Fruit fly (Drosophila melanogaster): ENCODE data around the gene obst-I.

obst-I gene

DNA sequence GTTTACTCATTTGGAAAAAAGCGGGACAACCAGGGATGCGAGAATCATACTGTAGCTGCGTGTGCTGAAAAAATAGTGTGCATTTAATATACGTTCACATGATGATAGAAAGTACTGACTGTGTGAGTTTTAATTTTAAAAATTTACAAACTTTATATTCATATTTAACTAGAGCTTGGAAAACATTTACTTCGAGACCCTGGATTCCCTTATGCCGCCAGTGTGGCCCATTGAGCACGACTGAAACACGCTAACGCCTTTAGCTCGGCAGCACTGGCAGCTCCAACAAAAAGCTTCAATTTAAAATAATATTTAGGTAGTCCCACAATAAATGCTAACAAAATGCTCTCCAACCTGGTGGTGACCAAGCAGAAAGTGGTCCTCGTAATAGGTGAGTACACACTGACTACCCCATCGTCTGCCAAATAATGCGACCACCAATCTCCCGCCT, 10.2 kb upstream of the obst-I start, which contains the start of the genes CG1275 and Elp5:
Gene CG1275, minus strand, starts transcription at position 12 of the 451 bp plus-strand sequence.
Gene Elp5, plus strand, starts transcription at position 45 of the 451 bp plus-strand sequence.
- TF ChIP-seq Dll (optimal IDR thresholded peaks at IDR 0.05) (no peak), usp (GFP tag; optimal IDR thresholded peaks at IDR 0.05) (no peak), CG8478 (optimal IDR thresholded peaks at IDR 0.05) (no peak), psq (optimal IDR thresholded peaks at IDR 0.05) (no peak), EcR (GFP tag; optimal IDR thresholded peaks at IDR 0.05) (no peak), pan (optimal IDR thresholded peaks at IDR 0.05) (no peak)

DNA sequence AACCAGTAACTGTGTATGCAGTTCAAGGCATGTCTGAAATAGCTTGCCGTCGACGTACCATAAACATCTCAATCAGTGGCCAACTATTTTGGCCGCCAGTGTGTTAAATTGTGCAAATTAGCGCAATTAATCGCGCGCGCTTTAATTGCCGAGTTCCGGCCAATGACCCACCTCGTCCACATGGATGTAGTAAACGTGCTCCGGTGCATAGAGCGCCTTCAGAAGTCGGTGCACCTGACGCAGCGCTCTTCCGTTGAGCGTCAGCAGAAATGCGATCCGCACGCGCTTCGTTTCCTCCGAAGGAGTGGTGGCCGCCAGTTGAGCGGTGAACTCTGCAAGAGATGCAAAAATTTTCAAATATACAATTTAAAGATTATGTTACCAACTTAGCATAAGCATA, 6.4 kb upstream of the obst-I start:
- TF ChIP-seq Dll (optimal IDR thresholded peaks at IDR 0.05), result no peak
- TF ChIP-seq psq (optimal IDR thresholded peaks at IDR 0.05), result no peak
- no peak for TF ChIP-seq pan (optimal IDR thresholded peaks at IDR 0.05)
- TF ChIP-seq usp (GFP tag; optimal IDR thresholded peaks at IDR 0.05), result no peak

dm6 chr3L:2262515-2262944, 5.1 kb upstream of the obst-I start, which contains the start of the genes oxt and CG13807:
oxt (minus strand) TSS chr3L:2262664.
CG13807 (plus strand) TSS chr3L:2262919.
- TF ChIP-seq EcR (GFP tag; optimal IDR thresholded peaks at IDR 0.05) (no peak), pan (optimal IDR thresholded peaks at IDR 0.05) (no peak), Dll (optimal IDR thresholded peaks at IDR 0.05) (no peak), psq (optimal IDR thresholded peaks at IDR 0.05) (no peak), usp (GFP tag; optimal IDR thresholded peaks at IDR 0.05) (no peak), CG8478 (optimal IDR thresholded peaks at IDR 0.05) (no peak)

DNA sequence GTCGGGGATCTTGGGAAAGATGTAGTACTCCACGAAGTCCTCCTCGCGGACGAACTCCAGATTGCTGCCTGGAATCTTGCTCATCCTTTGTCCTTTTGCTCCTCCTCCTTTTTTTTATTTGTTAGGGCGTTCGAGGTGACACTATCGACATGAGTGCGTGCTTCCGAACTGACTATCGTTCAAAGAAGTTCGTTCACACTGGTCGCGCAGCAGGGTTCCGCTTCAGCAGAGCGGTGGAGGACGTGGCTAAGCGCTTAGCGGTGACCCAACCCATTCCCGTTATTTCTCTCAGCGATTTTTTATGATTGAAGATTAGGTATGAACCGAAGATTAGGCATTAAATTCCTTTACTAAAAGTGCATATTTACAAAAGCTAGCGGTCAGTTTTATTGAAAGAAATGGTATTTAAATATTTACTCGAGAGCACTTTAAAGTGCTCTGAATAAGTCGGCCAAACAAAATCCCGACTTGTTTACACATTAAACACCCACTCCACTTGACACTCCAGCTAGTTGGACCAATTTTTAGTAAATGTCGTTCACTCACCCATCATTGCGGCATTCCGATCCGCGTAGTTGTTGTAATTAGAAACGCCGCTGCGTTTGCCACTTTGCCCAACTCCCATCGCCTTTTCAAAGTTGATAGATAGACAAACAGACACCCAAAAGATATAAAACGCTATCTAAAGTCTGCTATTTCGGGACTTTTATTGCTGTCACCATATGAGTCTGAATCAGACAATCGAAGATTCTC, 1.8 kb upstream of the obst-I start, which contains the start of the genes ecd and CG13806:
Gene ecd, minus strand, starts transcription at position 166 of the 753 bp plus-strand sequence.
Gene CG13806, plus strand, starts transcription at position 703 of the 753 bp plus-strand sequence.
- no peak for TF ChIP-seq EcR (GFP tag; optimal IDR thresholded peaks at IDR 0.05)
- no peak for TF ChIP-seq Dll (optimal IDR thresholded peaks at IDR 0.05)
- TF ChIP-seq CG8478 (optimal IDR thresholded peaks at IDR 0.05), result no peak
- no peak for TF ChIP-seq usp (GFP tag; optimal IDR thresholded peaks at IDR 0.05)
- no peak for TF ChIP-seq pan (optimal IDR thresholded peaks at IDR 0.05)
- no peak for TF ChIP-seq psq (optimal IDR thresholded peaks at IDR 0.05)

DNA sequence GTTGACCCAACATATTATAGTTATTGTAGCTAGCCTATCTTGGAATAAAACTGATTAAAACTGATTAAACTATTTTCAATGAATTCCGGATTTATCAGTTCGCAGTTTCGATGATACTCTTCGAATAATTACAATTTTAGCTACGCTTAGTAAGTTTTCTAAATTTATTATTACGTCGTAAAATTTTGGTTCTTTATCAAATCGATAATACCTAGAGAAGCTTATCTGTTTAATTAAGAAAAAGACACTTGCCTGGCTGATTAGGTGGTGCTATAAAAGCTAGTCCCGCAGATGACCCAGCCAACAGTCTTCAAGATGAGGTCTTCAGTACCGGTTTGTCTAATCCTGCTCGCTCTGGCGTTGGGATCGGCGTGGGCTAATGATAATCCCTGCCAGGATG, 867 bp downstream of the obst-I start, which contains the start of gene CG32302:
Gene CG32302, plus strand, starts transcription at position 301 of the 400 bp plus-strand sequence.
- TF ChIP-seq Dll (optimal IDR thresholded peaks at IDR 0.05) (no peak), psq (optimal IDR thresholded peaks at IDR 0.05) (no peak), usp (GFP tag; optimal IDR thresholded peaks at IDR 0.05) (no peak), EcR (GFP tag; optimal IDR thresholded peaks at IDR 0.05) (no peak), CG8478 (optimal IDR thresholded peaks at IDR 0.05) (no peak), pan (optimal IDR thresholded peaks at IDR 0.05) (no peak)

DNA sequence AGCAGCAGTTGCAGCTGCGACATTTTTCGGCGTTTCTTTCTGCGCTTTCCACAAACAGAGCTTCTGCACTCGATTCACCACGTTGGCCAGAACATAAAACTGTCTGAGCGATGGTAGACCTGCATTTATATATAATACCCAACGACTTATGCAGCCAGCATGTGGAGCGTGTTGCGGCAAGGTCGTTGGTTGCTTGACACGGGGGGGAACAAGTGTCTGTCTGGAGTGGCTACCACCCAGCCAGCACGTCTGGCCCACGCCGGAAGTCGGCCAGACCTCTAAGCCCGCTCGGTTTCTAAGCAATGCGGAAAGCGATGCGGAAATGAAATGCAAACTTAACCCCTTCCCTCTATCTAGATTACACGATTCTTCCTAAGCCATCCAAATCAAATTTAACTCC, 5.0 kb downstream of the obst-I start, which contains the start of gene yellow-g:
Gene yellow-g, minus strand, starts transcription at position 101 of the 400 bp plus-strand sequence.
- TF ChIP-seq usp (GFP tag; optimal IDR thresholded peaks at IDR 0.05) (no peak), psq (optimal IDR thresholded peaks at IDR 0.05) (no peak), Dll (optimal IDR thresholded peaks at IDR 0.05) (no peak), EcR (GFP tag; optimal IDR thresholded peaks at IDR 0.05) (no peak), pan (optimal IDR thresholded peaks at IDR 0.05) (no peak), CG8478 (optimal IDR thresholded peaks at IDR 0.05) (no peak)

DNA sequence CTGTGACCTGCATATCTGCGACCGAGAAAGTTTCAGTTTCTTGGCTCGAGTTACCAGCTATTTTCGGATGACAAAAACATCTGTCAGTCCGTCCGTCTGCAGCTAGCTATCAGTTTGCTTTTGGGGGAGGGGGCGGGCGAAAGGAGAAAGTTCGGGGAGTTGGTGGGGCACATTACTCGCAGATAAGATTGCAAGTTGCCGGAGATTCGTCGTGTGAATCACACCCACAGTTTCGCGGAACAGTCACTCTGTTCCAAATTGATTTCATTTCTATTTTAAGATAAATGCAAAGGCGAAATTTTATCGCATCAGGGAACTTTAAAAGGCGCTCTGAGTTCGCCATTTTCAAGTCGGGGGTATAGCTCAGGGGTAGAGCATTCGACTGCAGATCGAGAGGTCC, 5.7 kb downstream of the obst-I start:
- TF ChIP-seq EcR (GFP tag; optimal IDR thresholded peaks at IDR 0.05) (no peak), psq (optimal IDR thresholded peaks at IDR 0.05) (no peak), Dll (optimal IDR thresholded peaks at IDR 0.05) (no peak), usp (GFP tag; optimal IDR thresholded peaks at IDR 0.05) (no peak), CG8478 (optimal IDR thresholded peaks at IDR 0.05) (no peak), pan (optimal IDR thresholded peaks at IDR 0.05) (no peak)

dm6 chr3L:2276250-2276649, 8.6 kb downstream of the obst-I start, which contains the start of gene yellow-g2:
yellow-g2 (plus strand) TSS chr3L:2276550.
- no peak for TF ChIP-seq psq (optimal IDR thresholded peaks at IDR 0.05)
- TF ChIP-seq Dll (optimal IDR thresholded peaks at IDR 0.05), result no peak
- no peak for TF ChIP-seq usp (GFP tag; optimal IDR thresholded peaks at IDR 0.05)
- TF ChIP-seq CG8478 (optimal IDR thresholded peaks at IDR 0.05), result no peak
- no peak for TF ChIP-seq pan (optimal IDR thresholded peaks at IDR 0.05)
- no peak for TF ChIP-seq EcR (GFP tag; optimal IDR thresholded peaks at IDR 0.05)

DNA sequence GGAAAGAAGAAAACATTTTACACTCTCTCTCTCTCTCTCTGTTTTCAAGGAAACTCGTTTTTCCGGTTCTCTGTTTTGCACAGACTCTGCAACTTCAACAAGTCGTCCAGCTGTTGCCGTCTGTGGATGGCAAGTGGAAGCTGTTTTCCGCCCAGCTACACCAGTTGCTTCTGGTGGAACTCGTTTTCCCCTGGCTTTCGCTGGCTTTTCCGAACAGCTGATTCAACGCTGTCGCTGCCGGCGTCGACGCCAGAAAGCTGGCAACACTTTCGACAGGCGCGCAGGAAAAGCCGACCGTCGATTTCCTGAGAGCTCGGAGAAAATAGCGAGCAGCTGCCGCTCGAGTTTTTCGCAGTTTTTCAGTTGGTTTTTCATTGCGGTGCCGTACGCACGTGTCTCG, 14.8 kb downstream of the obst-I start, which contains the start of gene MsR2:
Gene MsR2, plus strand, starts transcription at position 378 of the 400 bp plus-strand sequence.
- no peak for TF ChIP-seq Dll (optimal IDR thresholded peaks at IDR 0.05)
- TF ChIP-seq psq (optimal IDR thresholded peaks at IDR 0.05), result no peak
- TF ChIP-seq pan (optimal IDR thresholded peaks at IDR 0.05), result no peak
